Fruit fly (Drosophila melanogaster) whole organism, wandering third instar larva: ENCODE data around the gene Rab5.
A peak's percentile ranks its signal among the peaks of the same experiment; 100 is the strongest.

Source experiments
- Abd-B ChIP-seq: fragments of >200 bp; optimal IDR thresholded peaks from 2 replicates; lab custom pipeline; 2017; ENCODE audit warnings: missing biosample characterization, missing genetic modification characterization
- CG32264 ChIP-seq: fragments of 200-800 bp; sonication (Bioruptor generic); optimal IDR thresholded peaks from 2 replicates; lab custom pipeline; 2016; ENCODE audit warnings: missing biosample characterization, missing genetic modification characterization
- CG9705 ChIP-seq: fragments of 200-800 bp; sonication (Bioruptor generic); optimal IDR thresholded peaks from 2 replicates; lab custom pipeline; 2018; ENCODE audit warnings: missing biosample characterization, mild to moderate bottlenecking, missing genetic modification characterization
- CrebA ChIP-seq: fragments of 200-800 bp; sonication (Bioruptor generic); optimal IDR thresholded peaks from 2 replicates; lab custom pipeline; 2016; ENCODE audit warnings: missing biosample characterization, mild to moderate bottlenecking, missing genetic modification characterization, borderline replicate concordance
- Dfd ChIP-seq: fragments of >200 bp; optimal IDR thresholded peaks from 2 replicates; lab custom pipeline; 2017; ENCODE audit warnings: missing biosample characterization, missing genetic modification characterization
- Dif ChIP-seq: fragments of 200-275, 200-300 bp; sonication (Bioruptor generic); optimal IDR thresholded peaks from 2 replicates; lab custom pipeline; 2018; ENCODE audit warnings: missing biosample characterization, missing genetic modification characterization; ENCODE audit not compliant: partially characterized antibody
- GATAd ChIP-seq: sonication (Bioruptor generic); optimal IDR thresholded peaks from 2 replicates; lab custom pipeline; 2016; ENCODE audit warnings: missing biosample characterization, missing genetic modification characterization
- HLH106 ChIP-seq: fragments of 200-800 bp; optimal IDR thresholded peaks from 3 replicates; lab custom pipeline; 2019; ENCODE audit warnings: missing biosample characterization, mild to moderate bottlenecking, missing genetic modification characterization, moderate library complexity
- Hnf4 ChIP-seq: fragments of 200-800 bp; sonication (Bioruptor generic); optimal IDR thresholded peaks from 2 replicates; lab custom pipeline; 2016; ENCODE audit warnings: missing biosample characterization, mild to moderate bottlenecking, missing genetic modification characterization
- Hr78 ChIP-seq: fragments of >200 bp; optimal IDR thresholded peaks from 2 replicates; lab custom pipeline; 2017; ENCODE audit warnings: missing biosample characterization, missing genetic modification characterization
- Hr83 ChIP-seq: fragments of 200-300 bp; sonication (Bioruptor generic); optimal IDR thresholded peaks from 2 replicates; lab custom pipeline; 2016; ENCODE audit warnings: missing biosample characterization, mild to moderate bottlenecking, missing genetic modification characterization, moderate library complexity; ENCODE audit not compliant: poor library complexity, severe bottlenecking
- Jra ChIP-seq: sonication (Bioruptor generic); optimal IDR thresholded peaks from 2 replicates; lab custom pipeline; 2016; ENCODE audit warnings: missing biosample characterization, missing genetic modification characterization
- Mio ChIP-seq: sonication (Bioruptor generic); optimal IDR thresholded peaks from 2 replicates; lab custom pipeline; 2016; ENCODE audit warnings: missing biosample characterization, missing genetic modification characterization
- Myc ChIP-seq: fragments of >200 bp; optimal IDR thresholded peaks from 2 replicates; lab custom pipeline; 2017
- N ChIP-seq: fragments of >200 bp; optimal IDR thresholded peaks from 2 replicates; lab custom pipeline; 2018; ENCODE audit warnings: missing biosample characterization, missing external identifiers, missing genetic modification characterization
- OdsH ChIP-seq: fragments of 200-800 bp; sonication (Bioruptor generic); optimal IDR thresholded peaks from 2 replicates; lab custom pipeline; 2016; ENCODE audit warnings: missing biosample characterization, mild to moderate bottlenecking, missing genetic modification characterization
- Rel ChIP-seq, 2 experiments: fragments of 200-800 bp; sonication (Bioruptor generic) in 1 of 2; optimal IDR thresholded peaks; 2 replicates in 1 of 2; 3 replicates in 1 of 2; lab custom pipeline; 2016 to 2019; ENCODE audit warnings: mild to moderate bottlenecking in 2 of 2, missing biosample characterization in 2 of 2, missing genetic modification characterization in 2 of 2, moderate library complexity in 1 of 2
- Sp1 ChIP-seq: fragments of 200-800 bp; sonication (Bioruptor generic); optimal IDR thresholded peaks from 3 replicates; lab custom pipeline; 2019; ENCODE audit warnings: missing biosample characterization, mild to moderate bottlenecking, missing genetic modification characterization, moderate library complexity
- Vsx2 ChIP-seq: fragments of 200-300, 225-300 bp; sonication (Bioruptor generic); optimal IDR thresholded peaks from 2 replicates; lab custom pipeline; 2018; ENCODE audit warnings: missing biosample characterization, missing genetic modification characterization; ENCODE audit not compliant: partially characterized antibody
- br ChIP-seq: fragments of 200-800 bp; sonication (Bioruptor generic); optimal IDR thresholded peaks from 2 replicates; lab custom pipeline; 2016; ENCODE audit warnings: missing biosample characterization, missing genetic modification characterization
- brk ChIP-seq: fragments of 200-800 bp; sonication (Bioruptor generic); optimal IDR thresholded peaks from 2 replicates; lab custom pipeline; 2016; ENCODE audit warnings: missing biosample characterization, mild to moderate bottlenecking, missing genetic modification characterization
- dl ChIP-seq, 2 experiments: fragments of 175-275, 200-275 bp in 1 of 2; fragments of 200-275 bp in 1 of 2; sonication (Bioruptor generic); optimal IDR thresholded peaks; lab custom pipeline; 2018; ENCODE audit warnings: mild to moderate bottlenecking in 2 of 2, missing biosample characterization in 2 of 2, missing genetic modification characterization in 2 of 2, moderate library complexity in 2 of 2; ENCODE audit not compliant: partially characterized antibody in 2 of 2, insufficient read depth in 1 of 2
- dmrt93B ChIP-seq: fragments of 200-800 bp; sonication (Bioruptor generic); optimal IDR thresholded peaks from 2 replicates; lab custom pipeline; 2018; ENCODE audit warnings: missing biosample characterization, mild to moderate bottlenecking, missing genetic modification characterization
- dsf ChIP-seq: sonication (Bioruptor generic); optimal IDR thresholded peaks from 2 replicates; lab custom pipeline; 2016; ENCODE audit warnings: missing biosample characterization, missing genetic modification characterization, borderline replicate concordance
- ey ChIP-seq: fragments of 200-800 bp; sonication (Bioruptor generic); optimal IDR thresholded peaks from 2 replicates; lab custom pipeline; 2016; ENCODE audit warnings: missing biosample characterization, missing genetic modification characterization
- foxo ChIP-seq, 2 experiments: fragments of 200-800 bp; sonication (Bioruptor generic); optimal IDR thresholded peaks; 2 replicates in 1 of 2; 3 replicates in 1 of 2; lab custom pipeline; 2016 to 2017; ENCODE audit warnings: missing biosample characterization in 2 of 2, missing genetic modification characterization in 2 of 2
- fru ChIP-seq: fragments of 200-800 bp; sonication (Bioruptor generic); optimal IDR thresholded peaks from 3 replicates; lab custom pipeline; 2016; ENCODE audit warnings: missing biosample characterization, mild to moderate bottlenecking, missing genetic modification characterization
- h ChIP-seq: fragments of 200-800 bp; sonication (Bioruptor generic); optimal IDR thresholded peaks from 3 replicates; lab custom pipeline; 2016; ENCODE audit warnings: missing biosample characterization, mild to moderate bottlenecking, missing genetic modification characterization
- jim ChIP-seq: fragments of 175-275, 200-325 bp; sonication (Bioruptor generic); optimal IDR thresholded peaks from 2 replicates; lab custom pipeline; 2016; ENCODE audit warnings: missing biosample characterization, mild to moderate bottlenecking, missing genetic modification characterization
- lola ChIP-seq: fragments of >200 bp; optimal IDR thresholded peaks from 2 replicates; lab custom pipeline; 2017; ENCODE audit warnings: missing biosample characterization, missing genetic modification characterization
- pan ChIP-seq: fragments of >200 bp; optimal IDR thresholded peaks from 2 replicates; lab custom pipeline; 2017
- psq ChIP-seq: fragments of 200-800 bp; sonication (Bioruptor generic); optimal IDR thresholded peaks from 3 replicates; lab custom pipeline; 2017; ENCODE audit warnings: missing biosample characterization, mild to moderate bottlenecking, missing genetic modification characterization, moderate library complexity
- rgr ChIP-seq: fragments of 200-800 bp; sonication (Bioruptor generic); optimal IDR thresholded peaks from 3 replicates; lab custom pipeline; 2016; ENCODE audit warnings: missing biosample characterization, mild to moderate bottlenecking, missing genetic modification characterization
- sage ChIP-seq: fragments of 200-800 bp; sonication (Bioruptor generic); optimal IDR thresholded peaks from 2 replicates; lab custom pipeline; 2016; ENCODE audit warnings: missing biosample characterization, mild to moderate bottlenecking, missing genetic modification characterization
- sv ChIP-seq: fragments of 200-800 bp; sonication (Bioruptor generic); optimal IDR thresholded peaks from 3 replicates; lab custom pipeline; 2016; ENCODE audit warnings: missing biosample characterization, missing genetic modification characterization
- tai ChIP-seq: sonication (Bioruptor generic); optimal IDR thresholded peaks from 2 replicates; lab custom pipeline; 2016; ENCODE audit warnings: missing biosample characterization, missing genetic modification characterization
- usp ChIP-seq: fragments of >200 bp; optimal IDR thresholded peaks from 2 replicates; lab custom pipeline; 2017; ENCODE audit warnings: missing biosample characterization, missing genetic modification characterization
- woc ChIP-seq: sonication (Bioruptor generic); optimal IDR thresholded peaks from 2 replicates; lab custom pipeline; 2016; ENCODE audit warnings: missing biosample characterization, mild to moderate bottlenecking, missing genetic modification characterization

Rab5 gene

DNA sequence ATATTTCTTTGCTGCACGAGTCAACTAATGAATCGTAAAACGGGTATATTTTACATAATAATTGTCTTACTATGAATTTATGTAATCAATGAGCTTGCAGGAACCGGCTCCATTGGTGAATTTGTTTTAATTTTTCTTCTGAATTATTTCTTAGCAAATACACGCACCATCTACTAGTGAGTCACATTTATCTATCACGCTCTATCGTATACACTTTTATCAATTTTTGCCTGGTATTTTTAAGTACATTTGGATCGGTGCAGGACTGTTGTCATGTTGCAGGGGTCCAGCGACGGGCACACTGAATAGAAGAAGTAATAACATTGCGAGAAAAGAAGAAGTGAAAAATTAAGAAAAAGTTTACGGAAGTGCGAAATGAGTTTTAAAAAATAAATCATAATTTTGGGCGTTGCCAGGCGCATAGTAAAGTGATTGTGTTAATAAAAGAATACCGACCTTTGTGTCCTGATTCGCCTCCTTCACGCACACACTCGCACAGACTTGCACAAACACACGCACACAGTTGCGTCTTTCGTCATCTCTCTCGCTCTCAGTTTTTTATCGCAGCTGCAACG is at the start of gene Rab5, which contains the start of gene Axud1:
TSS of gene Rab5 (minus strand) at position 197 of the 575 bp plus-strand sequence.
TSS of gene Axud1 (plus strand) at position 269 of the 575 bp plus-strand sequence.
- TF ChIP-seq Myc (lab: Kevin White, UChicago), result no peak
- peak; percentile 47 for TF ChIP-seq fru (GFP tag; lab: Kevin White, UChicago)
- TF ChIP-seq h (GFP tag; lab: Kevin White, UChicago), result peak; percentile 17
- no peak for TF ChIP-seq Vsx2 (GFP tag; lab: Kevin White, UChicago)
- TF ChIP-seq usp (GFP tag; lab: Kevin White, UChicago), result no peak
- no peak for TF ChIP-seq HLH106
- TF ChIP-seq jim (GFP tag; lab: Kevin White, UChicago), result no peak
- no peak for TF ChIP-seq dsf (GFP tag; lab: Kevin White, UChicago)
- TF ChIP-seq Dif (GFP tag; lab: Kevin White, UChicago), result no peak
- no peak for TF ChIP-seq Hr78 (GFP tag; lab: Kevin White, UChicago)
- TF ChIP-seq pan (lab: Kevin White, UChicago), result no peak
- TF ChIP-seq sv (GFP tag; lab: Kevin White, UChicago), result no peak
- TF ChIP-seq Abd-B (GFP tag; lab: Kevin White, UChicago), result no peak
- TF ChIP-seq woc (GFP tag; lab: Kevin White, UChicago), result no peak
- TF ChIP-seq CG9705, result no peak
- TF ChIP-seq psq (GFP tag; lab: Kevin White, UChicago), result no peak
- no peak for TF ChIP-seq N (GFP tag; lab: Kevin White, UChicago)
- TF ChIP-seq Mio, result no peak
- TF ChIP-seq Hr83 (GFP tag; lab: Kevin White, UChicago), result peak; percentile 33
- peak; percentile 28 for TF ChIP-seq brk (GFP tag; lab: Kevin White, UChicago)
- no peak for TF ChIP-seq ey (GFP tag; lab: Kevin White, UChicago)
- TF ChIP-seq Hnf4 (GFP tag; lab: Kevin White, UChicago), result no peak
- no peak for TF ChIP-seq foxo (GFP tag; optimal IDR thresholded peaks at IDR 0.05; lab: Kevin White, UChicago)
- TF ChIP-seq lola (GFP tag; lab: Kevin White, UChicago), result no peak
- no peak for TF ChIP-seq CrebA (GFP tag; lab: Kevin White, UChicago)
- TF ChIP-seq OdsH (GFP tag; lab: Kevin White, UChicago), result no peak
- TF ChIP-seq GATAd, result no peak
- no peak for TF ChIP-seq rgr (GFP tag; lab: Kevin White, UChicago)
- TF ChIP-seq Jra (GFP tag; lab: Kevin White, UChicago), result peak; percentile 45
- TF ChIP-seq dl (GFP tag; optimal IDR thresholded peaks at IDR 0.05; lab: Kevin White, UChicago; ENCODE audit: insufficient read depth in 1 of 2, partially characterized antibody in 2 of 2), result no peak
- no peak for TF ChIP-seq Rel (GFP tag; optimal IDR thresholded peaks at IDR 0.05; lab: Kevin White, UChicago)
- no peak for TF ChIP-seq Rel (tag; optimal IDR thresholded peaks at IDR 0.05; lab: Kevin White, UChicago)
- no peak for TF ChIP-seq dmrt93B (GFP tag; lab: Kevin White, UChicago)
- TF ChIP-seq CG32264, result no peak
- TF ChIP-seq Dfd (GFP tag; lab: Kevin White, UChicago), result no peak
- TF ChIP-seq br, result no peak
- no peak for TF ChIP-seq sage (GFP tag; lab: Kevin White, UChicago)
- TF ChIP-seq tai (GFP tag; lab: Kevin White, UChicago), result no peak
- TF ChIP-seq Sp1 (GFP tag; lab: Kevin White, UChicago), result no peak

DNA sequence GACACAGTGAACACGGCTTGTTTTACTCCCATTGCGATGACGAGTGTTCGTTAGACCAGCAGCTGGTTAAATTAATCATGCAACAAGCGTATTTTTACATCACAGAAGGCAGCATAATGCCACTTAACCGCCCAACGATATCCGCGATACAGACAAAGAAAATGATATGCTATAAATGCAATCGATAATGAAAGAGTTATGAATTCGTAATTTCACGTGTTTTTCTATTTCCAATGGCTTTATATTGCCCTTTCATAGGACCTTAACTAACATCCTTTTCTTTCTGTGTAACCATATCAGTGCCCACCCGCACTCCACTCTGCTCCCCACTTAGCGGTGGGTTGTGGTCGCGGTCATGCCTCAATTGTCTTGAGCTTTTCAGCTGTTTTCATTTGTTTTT is 48.0 kb upstream of the Rab5 start:
- no peak for TF ChIP-seq tai (GFP tag; lab: Kevin White, UChicago)
- no peak for TF ChIP-seq rgr (GFP tag; lab: Kevin White, UChicago)
- TF ChIP-seq GATAd, result no peak
- no peak for TF ChIP-seq Vsx2 (GFP tag; lab: Kevin White, UChicago)
- TF ChIP-seq usp (GFP tag; lab: Kevin White, UChicago), result no peak
- no peak for TF ChIP-seq Dif (GFP tag; lab: Kevin White, UChicago)
- TF ChIP-seq Sp1 (GFP tag; lab: Kevin White, UChicago), result no peak
- no peak for TF ChIP-seq N (GFP tag; lab: Kevin White, UChicago)
- no peak for TF ChIP-seq ey (GFP tag; lab: Kevin White, UChicago)
- no peak for TF ChIP-seq HLH106
- TF ChIP-seq CG32264, result no peak
- no peak for TF ChIP-seq Hr83 (GFP tag; lab: Kevin White, UChicago)
- no peak for TF ChIP-seq Hr78 (GFP tag; lab: Kevin White, UChicago)
- no peak for TF ChIP-seq pan (lab: Kevin White, UChicago)
- TF ChIP-seq h (GFP tag; lab: Kevin White, UChicago), result no peak
- TF ChIP-seq br, result no peak
- TF ChIP-seq, all 38 proteins: peak for 0
